Worm (Caenorhabditis elegans) whole organism, early embryonic: ENCODE data around the gene H34I24.2.

Experiments
- B0310.2 ChIP-seq: sonication (generic microtip); optimal IDR thresholded peaks from 2 replicates; lab custom pipeline; 2016; ENCODE audit warnings: mild to moderate bottlenecking, missing genetic modification characterization, missing compliant biosample characterization
- aly-1 ChIP-seq: sonication (generic microtip); optimal IDR thresholded peaks from 2 replicates; lab custom pipeline; 2016; ENCODE audit warnings: missing genetic modification characterization, missing compliant biosample characterization
- ama-1 ChIP-seq: fragments of 150-350 bp; optimal IDR thresholded peaks from 2 replicates; lab custom pipeline; 2014
- ceh-13 ChIP-seq: fragments of 200-800 bp; sonication (Bioruptor generic); optimal IDR thresholded peaks from 2 replicates; lab custom pipeline; 2018; ENCODE audit warnings: mild to moderate bottlenecking, missing genetic modification characterization, missing compliant biosample characterization
- ceh-36 ChIP-seq: sonication (generic microtip); optimal IDR thresholded peaks from 2 replicates; lab custom pipeline; 2016; ENCODE audit warnings: missing genetic modification characterization, inconsistent platforms, missing compliant biosample characterization
- hmg-4 ChIP-seq: fragments of 200-800 bp; sonication (Bioruptor generic); optimal IDR thresholded peaks from 2 replicates; lab custom pipeline; 2018; ENCODE audit warnings: mild to moderate bottlenecking, missing genetic modification characterization, missing compliant biosample characterization
- scrt-1 ChIP-seq: fragments of 200-800 bp; sonication (Bioruptor generic); IDR thresholded peaks from 2 replicates; pipeline ENCODE4 v1.3.6; 2022; ENCODE audit warnings: missing genetic modification characterization, missing compliant biosample characterization
- sea-1 ChIP-seq: fragments of 200-800 bp; sonication (Bioruptor generic); conservative IDR thresholded peaks from 2 replicates; pipeline ENCODE4 v1.3.6; 2022; ENCODE audit warnings: missing genetic modification characterization, missing compliant biosample characterization
- tbx-37 ChIP-seq: fragments of 200-800 bp; sonication (Bioruptor generic); conservative IDR thresholded peaks from 2 replicates; pipeline ENCODE4 v1.3.6; 2022; ENCODE audit warnings: missing genetic modification reagents, missing genetic modification characterization, missing compliant biosample characterization
- tra-4 ChIP-seq: sonication (generic microtip); optimal IDR thresholded peaks from 2 replicates; lab custom pipeline; 2017; ENCODE audit warnings: missing genetic modification characterization, missing compliant biosample characterization

DNA sequence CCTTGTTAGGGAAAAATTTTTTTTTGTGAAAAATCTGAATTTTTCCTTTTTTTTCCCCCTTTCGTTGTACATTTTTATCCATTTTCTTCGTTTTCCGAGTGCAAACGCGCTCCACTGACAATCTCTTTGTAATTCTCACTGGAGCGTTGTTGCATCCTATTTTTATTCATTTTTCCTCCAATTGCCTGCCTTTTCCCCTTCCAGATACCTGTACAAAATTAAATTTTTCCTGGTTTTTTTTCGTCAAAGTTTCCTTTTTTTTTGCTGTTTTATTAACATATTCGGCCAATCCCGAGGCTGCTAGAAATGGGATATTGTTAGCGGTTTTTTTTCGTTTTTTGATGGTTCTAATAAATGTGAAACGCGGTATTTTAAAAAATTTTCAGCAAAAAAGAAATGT is 30.4 kb upstream of the H34I24.2 start:
- TF ChIP-seq hmg-4 (GFP tag; lab: Kevin White, UChicago) (no peak), B0310.2 (tag; lab: Kevin White, UChicago) (no peak), ama-1 (lab: Kevin White, UChicago) (no peak), ceh-13 (no peak), ceh-36 (tag; lab: Kevin White, UChicago) (no peak), tra-4 (tag; lab: Kevin White, UChicago) (no peak), sea-1 (GFP tag; lab: Robert Waterston, UW) (peak; percentile 49; the same call in 1 of the 2 replicates), tbx-37 (GFP tag; lab: Robert Waterston, UW) (no peak), scrt-1 (GFP tag; lab: Robert Waterston, UW) (no peak), aly-1 (no peak)
